In the genomic region with DNA sequence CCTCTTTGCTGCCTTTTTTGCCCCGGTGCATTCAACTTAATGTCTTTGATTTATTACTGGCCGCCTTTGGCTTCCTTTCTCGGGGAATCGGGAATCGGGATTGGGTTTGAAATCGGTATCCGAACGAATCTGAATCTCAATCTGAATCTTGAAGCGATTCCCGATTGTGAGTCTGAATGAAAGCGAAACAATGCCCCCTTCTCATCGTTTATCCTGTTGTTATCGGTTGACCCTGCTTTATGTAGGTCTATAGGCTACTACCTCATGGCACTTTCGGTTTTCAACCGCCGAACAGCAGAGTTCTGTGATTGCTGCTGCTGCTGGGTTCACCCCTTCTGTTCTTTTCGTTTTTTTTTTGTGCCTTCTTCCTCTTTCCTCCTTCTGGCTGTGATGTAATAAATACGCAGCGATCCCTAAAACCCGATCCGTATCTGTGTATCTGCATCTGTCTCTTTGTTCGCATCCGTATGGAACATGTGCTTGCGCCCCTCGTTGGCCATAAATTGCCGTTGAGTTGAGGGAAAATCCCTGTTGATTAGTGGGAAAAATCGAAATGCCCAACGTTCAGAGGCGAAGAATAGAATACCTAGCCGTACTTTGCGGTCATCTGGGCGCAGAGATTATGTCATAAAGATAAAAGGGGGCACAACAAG, we compare ENCODE assay signal across 4 fruit fly cellular contexts.
TF ChIP-seq lines count a peak whose summit lies in the region.

No protein-coding gene starts in this region.

- no peak for TF ChIP-seq CTCF in whole organism, embryonic (GFP tag; optimal IDR thresholded peaks at IDR 0.05; lab: Kevin White, UChicago)

TF ChIP-seq in whole organism, embryonic, 481 proteins besides CTCF, POLR2A, EP300 and RAD21 (continues in another document):
- TF ChIP-seq D (optimal IDR thresholded peaks at IDR 0.05; lab: Kevin White, UChicago) (peak; percentile 33), D (GFP tag; optimal IDR thresholded peaks at IDR 0.05; lab: Kevin White, UChicago) (no peak), CG2199 (GFP tag; IDR thresholded peaks at IDR 0.05; lab: Robert Waterston, UW) (peak; percentile 44; the same call in 1 of the 3 replicates), Kr (GFP tag; optimal IDR thresholded peaks at IDR 0.05; lab: Kevin White, UChicago) (peak; percentile 97), run (tag; optimal IDR thresholded peaks at IDR 0.05; lab: Kevin White, UChicago) (peak; percentile 33), NC2α (GFP tag; optimal IDR thresholded peaks at IDR 0.05; lab: Kevin White, UChicago) (no peak), twi (tag; optimal IDR thresholded peaks at IDR 0.05; lab: Kevin White, UChicago) (peak; percentile 94), zen (tag; optimal IDR thresholded peaks at IDR 0.05; lab: Kevin White, UChicago) (peak; percentile 57), kni (GFP tag; optimal IDR thresholded peaks at IDR 0.05; lab: Kevin White, UChicago) (peak; percentile 90), CG8478 (optimal IDR thresholded peaks at IDR 0.05; lab: Kevin White, UChicago) (no peak), cad (GFP tag; optimal IDR thresholded peaks at IDR 0.05; lab: Kevin White, UChicago) (peak; percentile 73), luna (GFP tag; optimal IDR thresholded peaks at IDR 0.05; lab: Kevin White, UChicago) (no peak), CG17385 (GFP tag; optimal IDR thresholded peaks at IDR 0.05; lab: Kevin White, UChicago) (peak; percentile 58), CG17912 (GFP tag; optimal IDR thresholded peaks at IDR 0.05; lab: Kevin White, UChicago) (no peak), Pdp1 (GFP tag; optimal IDR thresholded peaks at IDR 0.05; lab: Kevin White, UChicago) (peak in 1 of 2 experiments; percentile 5), CG15479 (GFP tag; optimal IDR thresholded peaks at IDR 0.05; lab: Kevin White, UChicago) (peak; percentile 37), CG13894 (tag; optimal IDR thresholded peaks at IDR 0.05; lab: Kevin White, UChicago) (peak; percentile 49), Oaz (GFP tag; IDR thresholded peaks at IDR 0.05; lab: Robert Waterston, UW) (no peak), grn (GFP tag; optimal IDR thresholded peaks at IDR 0.05; lab: Kevin White, UChicago) (peak; percentile 94), Blimp-1 (GFP tag; optimal IDR thresholded peaks at IDR 0.05; lab: Kevin White, UChicago) (peak; percentile 59), pros (GFP tag; optimal IDR thresholded peaks at IDR 0.05; lab: Kevin White, UChicago) (peak; percentile 37)

TF ChIP-seq in whole organism, prepupa, 60 proteins besides CTCF, POLR2A, EP300 and RAD21:
- no peak for TF ChIP-seq CG6854 (GFP tag; optimal IDR thresholded peaks at IDR 0.05; lab: Kevin White, UChicago)
- no peak for TF ChIP-seq CG10669 (GFP tag; optimal IDR thresholded peaks at IDR 0.05; lab: Kevin White, UChicago)
- TF ChIP-seq fd85E (GFP tag; optimal IDR thresholded peaks at IDR 0.05; lab: Kevin White, UChicago): no peak
- 0 out of 3 replicates have a peak, but pooled peaks have one; percentile 23 for TF ChIP-seq CG6163 (GFP tag; IDR thresholded peaks at IDR 0.05; lab: Robert Waterston, UW)
- peak; percentile 94 for TF ChIP-seq Blimp-1 (GFP tag; optimal IDR thresholded peaks at IDR 0.05; lab: Kevin White, UChicago)
- peak; percentile 73 for TF ChIP-seq vri (GFP tag; optimal IDR thresholded peaks at IDR 0.05; lab: Kevin White, UChicago)
- TF ChIP-seq Eip78C (GFP tag; lab: Kevin White, UChicago): peak; percentile 44
TF ChIP-seq in whole organism, prepupa: peak in this region for 4.

TF ChIP-seq in whole organism, pupa, 21 proteins besides CTCF, POLR2A, EP300 and RAD21:
- peak; percentile 59 for TF ChIP-seq EcR (GFP tag; optimal IDR thresholded peaks at IDR 0.05; lab: Kevin White, UChicago)
- no peak for TF ChIP-seq CG32121 (GFP tag; IDR thresholded peaks at IDR 0.05; lab: Robert Waterston, UW)
- TF ChIP-seq CG8301 (tag; optimal IDR thresholded peaks at IDR 0.05; lab: Kevin White, UChicago): no peak

TF ChIP-seq in whole organism, wandering third instar larva, 38 proteins besides CTCF, POLR2A, EP300 and RAD21:
- TF ChIP-seq psq (GFP tag; optimal IDR thresholded peaks at IDR 0.05; lab: Kevin White, UChicago): peak; percentile 32
- peak; percentile 33 for TF ChIP-seq fru (GFP tag; optimal IDR thresholded peaks at IDR 0.05; lab: Kevin White, UChicago)
- TF ChIP-seq Jra (GFP tag; optimal IDR thresholded peaks at IDR 0.05; lab: Kevin White, UChicago): no peak

Comparison
In these comparisons a context has a peak if more than half of its experiments do, and no peak if none do; other contexts are left out.
1. Of the 7 proteins assayed by ChIP-seq in both whole organism, embryonic and whole organism, prepupa: peak only in whole organism, embryonic: none; only in whole organism, prepupa: none; in both: Blimp-1; in neither: 6.